Worm (Caenorhabditis elegans) whole organism, L4/young adult: Measurements from ENCODE around the gene M70.5.

Source experiments
- W03F9.2 ChIP-seq: fragments of 150-350 bp; optimal IDR thresholded peaks from 2 replicates; lab custom pipeline; 2014; ENCODE audit warnings: missing biosample characterization, missing genetic modification characterization
- dao-5 ChIP-seq: sonication (generic microtip); optimal IDR thresholded peaks from 2 replicates; lab custom pipeline; 2016; ENCODE audit warnings: missing genotype, missing genetic modification characterization, moderate library complexity, missing compliant biosample characterization
- him-1 ChIP-seq: sonication (generic microtip); optimal IDR thresholded peaks from 2 replicates; lab custom pipeline; 2016; ENCODE audit warnings: missing genotype, missing genetic modification reagents, missing genetic modification characterization, missing compliant biosample characterization

DNA sequence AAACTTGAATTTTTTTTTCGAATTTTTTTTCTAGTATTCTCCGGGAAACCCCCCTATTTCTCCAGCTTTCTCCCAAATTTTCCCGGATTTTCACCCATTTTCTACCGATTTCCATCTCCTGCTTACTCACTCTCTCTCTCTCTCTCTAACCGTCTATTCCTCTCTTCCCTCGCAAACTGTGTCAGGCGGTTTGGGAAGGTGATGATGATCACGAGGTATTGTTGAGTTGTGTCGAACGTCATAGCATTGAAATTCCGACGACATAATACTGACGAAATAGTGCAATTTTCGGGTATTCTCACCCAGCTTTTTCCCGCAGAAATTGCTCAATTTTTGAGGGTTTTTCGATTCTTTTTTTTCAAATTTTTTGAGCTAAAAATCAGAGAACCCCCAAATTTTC is 55.3 kb downstream of the M70.5 start:
- TF ChIP-seq dao-5 (tag; lab: Kevin White, UChicago) (no peak), W03F9.2 (no peak), him-1 (tag; lab: Kevin White, UChicago) (no peak)
